Worm (Caenorhabditis elegans) whole organism, L2 larva: Measurements from ENCODE around the gene col-39.

Experiments
- C34F6.9 ChIP-seq: fragments of 150-350 bp; optimal IDR thresholded peaks from 2 replicates; lab custom pipeline; 2014; ENCODE audit warnings: missing biosample characterization, missing genetic modification characterization
- F13H6.1 ChIP-seq: sonication (generic microtip); optimal IDR thresholded peaks from 2 replicates; lab custom pipeline; 2016; ENCODE audit warnings: missing genetic modification characterization, missing compliant biosample characterization
- R02D3.7 ChIP-seq: fragments of 150-350 bp; optimal IDR thresholded peaks from 2 replicates; lab custom pipeline; 2014; ENCODE audit warnings: missing biosample characterization, missing genetic modification characterization
- Y55F3AM.14 ChIP-seq: fragments of 200-800 bp; sonication (Bioruptor generic); optimal IDR thresholded peaks from 2 replicates; lab custom pipeline; 2018; ENCODE audit warnings: mild to moderate bottlenecking, missing genetic modification characterization, missing compliant biosample characterization
- alr-1 ChIP-seq: fragments of 150-350 bp; optimal IDR thresholded peaks from 2 replicates; lab custom pipeline; 2014; ENCODE audit warnings: missing biosample characterization, missing genetic modification characterization
- aly-2 ChIP-seq: fragments of 150-350 bp; optimal IDR thresholded peaks from 2 replicates; lab custom pipeline; 2014; ENCODE audit warnings: missing biosample characterization, missing genetic modification characterization
- ama-1 ChIP-seq: fragments of 150-350 bp; optimal IDR thresholded peaks from 2 replicates; lab custom pipeline; 2018; ENCODE audit warnings: inconsistent platforms
- blmp-1 ChIP-seq: sonication (generic microtip); optimal IDR thresholded peaks from 2 replicates; lab custom pipeline; 2017; ENCODE audit warnings: missing genetic modification characterization, mild to moderate bottlenecking, missing compliant biosample characterization, antibody characterized with exemption, moderate library complexity; ENCODE audit not compliant: insufficient read depth
- ceh-16 ChIP-seq: fragments of 150-350 bp; optimal IDR thresholded peaks from 2 replicates; lab custom pipeline; 2014; ENCODE audit warnings: missing biosample characterization, missing genetic modification characterization
- ceh-82 ChIP-seq: fragments of 150-350 bp; optimal IDR thresholded peaks from 2 replicates; lab custom pipeline; 2014; ENCODE audit warnings: missing biosample characterization, missing genetic modification characterization
- crh-2 ChIP-seq: sonication (generic microtip); optimal IDR thresholded peaks from 2 replicates; lab custom pipeline; 2017; ENCODE audit warnings: missing biosample characterization, missing genetic modification characterization
- dmd-4 ChIP-seq: sonication (generic microtip); optimal IDR thresholded peaks from 2 replicates; lab custom pipeline; 2017; ENCODE audit warnings: missing biosample characterization, missing genetic modification characterization
- elt-1 ChIP-seq: fragments of 150-350 bp; optimal IDR thresholded peaks from 2 replicates; lab custom pipeline; 2014; ENCODE audit warnings: missing biosample characterization, missing genetic modification characterization
- elt-3 ChIP-seq: sonication (generic microtip); optimal IDR thresholded peaks from 2 replicates; lab custom pipeline; 2017; ENCODE audit warnings: missing biosample characterization, missing genetic modification characterization
- fos-1 ChIP-seq: fragments of 150-350 bp; optimal IDR thresholded peaks from 2 replicates; lab custom pipeline; 2014; ENCODE audit warnings: missing biosample characterization, missing genetic modification characterization
- gmeb-1 ChIP-seq: fragments of 150-350 bp; optimal IDR thresholded peaks from 2 replicates; lab custom pipeline; 2014; ENCODE audit warnings: missing biosample characterization, missing genetic modification characterization
- lin-11 ChIP-seq: fragments of 150-350 bp; sonication (generic microtip); optimal IDR thresholded peaks from 2 replicates; lab custom pipeline; 2014; ENCODE audit warnings: missing biosample characterization, missing genetic modification characterization, inconsistent platforms, mixed read lengths
- lin-13 ChIP-seq: fragments of 150-350 bp; optimal IDR thresholded peaks from 2 replicates; lab custom pipeline; 2014; ENCODE audit warnings: missing biosample characterization, missing genetic modification reagents, missing genetic modification characterization
- lsy-2 ChIP-seq, 2 experiments: fragments of 150-350 bp in 1 of 2; sonication (generic microtip) in 1 of 2; optimal IDR thresholded peaks; 2 replicates each; lab custom pipeline; 2014 to 2017; ENCODE audit warnings: missing biosample characterization in 2 of 2, missing genetic modification characterization in 2 of 2
- mab-5 ChIP-seq: fragments of 150-350 bp; optimal IDR thresholded peaks from 2 replicates; lab custom pipeline; 2014; ENCODE audit warnings: missing biosample characterization, missing genetic modification characterization
- mbf-1 ChIP-seq: sonication (generic microtip); optimal IDR thresholded peaks from 2 replicates; lab custom pipeline; 2017; ENCODE audit warnings: missing biosample characterization, missing genetic modification characterization
- nhr-10 ChIP-seq: sonication (generic microtip); optimal IDR thresholded peaks from 2 replicates; lab custom pipeline; 2017; ENCODE audit warnings: missing biosample characterization, missing genetic modification characterization
- nhr-11 ChIP-seq: fragments of 150-350 bp; optimal IDR thresholded peaks from 2 replicates; lab custom pipeline; 2014; ENCODE audit warnings: missing biosample characterization, missing genetic modification characterization
- nhr-12 ChIP-seq: fragments of 150-350 bp; optimal IDR thresholded peaks from 2 replicates; lab custom pipeline; 2014; ENCODE audit warnings: missing biosample characterization, missing genetic modification characterization
- nhr-129 ChIP-seq: fragments of 150-350 bp; optimal IDR thresholded peaks from 2 replicates; lab custom pipeline; 2014; ENCODE audit warnings: missing biosample characterization, missing genetic modification characterization
- nhr-21 ChIP-seq: fragments of 150-350 bp; optimal IDR thresholded peaks from 2 replicates; lab custom pipeline; 2014; ENCODE audit warnings: missing biosample characterization, missing genetic modification characterization
- nhr-237 ChIP-seq: fragments of 150-350 bp; optimal IDR thresholded peaks from 2 replicates; lab custom pipeline; 2014; ENCODE audit warnings: missing biosample characterization, missing genetic modification characterization
- nhr-77 ChIP-seq: fragments of 150-350 bp; optimal IDR thresholded peaks from 2 replicates; lab custom pipeline; 2014; ENCODE audit warnings: missing biosample characterization, missing genetic modification characterization
- sma-3 ChIP-seq: sonication (generic microtip); optimal IDR thresholded peaks from 2 replicates; lab custom pipeline; 2016; ENCODE audit warnings: missing genetic modification reagents, missing genetic modification characterization, missing compliant biosample characterization
- sma-9 ChIP-seq, 2 experiments: fragments of 150-350 bp in 1 of 2; sonication (generic microtip) in 1 of 2; optimal IDR thresholded peaks; 2 replicates each; lab custom pipeline; 2014 to 2016; ENCODE audit warnings: missing genetic modification characterization in 2 of 2, mild to moderate bottlenecking in 1 of 2, missing biosample characterization in 1 of 2, missing compliant biosample characterization in 1 of 2, missing genetic modification reagents in 1 of 2, moderate library complexity in 1 of 2
- snpc-4 ChIP-seq: fragments of 150-350 bp; optimal IDR thresholded peaks from 2 replicates; lab custom pipeline; 2014; ENCODE audit warnings: missing biosample characterization, missing genetic modification characterization
- unc-39 ChIP-seq: fragments of 150-350 bp; optimal IDR thresholded peaks from 2 replicates; lab custom pipeline; 2014; ENCODE audit warnings: missing biosample characterization, missing genetic modification characterization
- unc-55 ChIP-seq: fragments of 150-350 bp; sonication (generic microtip); optimal IDR thresholded peaks from 3 replicates; lab custom pipeline; 2014; ENCODE audit warnings: missing biosample characterization, missing genetic modification reagents, missing genetic modification characterization
- ztf-1 ChIP-seq: fragments of 200-800 bp; sonication (Bioruptor generic); conservative IDR thresholded peaks from 2 replicates; pipeline ENCODE4 v1.3.6; 2022; ENCODE audit warnings: missing genetic modification characterization, missing compliant biosample characterization
- ztf-4 ChIP-seq: fragments of 150-350 bp; optimal IDR thresholded peaks from 2 replicates; lab custom pipeline; 2014; ENCODE audit warnings: missing biosample characterization, missing genetic modification characterization

Gene col-39

DNA sequence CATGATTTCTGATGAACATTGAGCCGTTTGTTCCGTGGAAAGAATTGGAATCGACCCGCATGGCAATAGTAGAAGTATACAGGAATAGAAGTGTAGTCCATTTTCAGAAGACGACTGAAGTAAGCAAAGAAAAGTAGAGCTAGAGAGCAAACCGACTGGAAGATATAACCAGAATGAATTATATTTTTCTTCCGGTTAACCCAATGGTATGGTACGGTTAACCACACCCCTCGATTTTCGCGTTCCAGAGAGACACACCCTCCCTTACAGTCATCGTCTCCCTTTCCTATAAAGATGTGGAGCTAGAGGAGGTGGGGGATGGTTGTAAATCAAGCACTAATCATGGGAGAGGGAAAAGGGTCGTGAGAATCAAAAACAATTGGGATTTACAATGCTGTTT lies 18.4 kb downstream of the col-39 start, which contains the start of gene C09G5.14:
Gene C09G5.14 (minus strand): TSS at position 101 of the 400 bp plus-strand sequence.
- TF ChIP-seq sma-3 (GFP tag; lab: Kevin White, UChicago) = no peak
- TF ChIP-seq unc-39 (tag; lab: Kevin White, UChicago) = no peak
- TF ChIP-seq Y55F3AM.14 (GFP tag; lab: Kevin White, UChicago) = no peak
- no peak for TF ChIP-seq lsy-2 (tag; optimal IDR thresholded peaks at IDR 0.05; lab: Kevin White, UChicago)
- no peak for TF ChIP-seq ztf-1
- TF ChIP-seq nhr-11 (tag; lab: Kevin White, UChicago) = no peak
- TF ChIP-seq fos-1 = no peak

DNA sequence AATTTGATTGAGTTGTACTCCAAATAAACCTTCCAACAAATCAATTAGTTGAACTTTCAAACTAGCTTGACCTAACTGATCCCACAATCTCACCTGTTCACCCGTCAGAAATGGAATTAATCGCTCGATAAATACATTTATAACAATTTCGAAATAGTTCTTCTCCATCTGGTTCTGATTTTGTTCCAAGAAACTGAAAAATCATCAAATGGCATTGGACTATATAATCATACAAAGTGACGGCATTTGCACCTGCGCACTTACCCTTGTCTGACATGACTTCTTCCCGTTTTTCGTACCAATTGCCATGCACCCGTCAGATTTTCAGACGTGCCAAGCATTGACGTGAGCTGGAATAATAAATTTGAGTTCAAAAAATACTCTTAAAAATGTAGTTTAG lies 26.0 kb downstream of the col-39 start:
- no peak for TF ChIP-seq lsy-2 (tag; optimal IDR thresholded peaks at IDR 0.05; lab: Kevin White, UChicago)
- no peak for TF ChIP-seq ztf-4 (tag; lab: Kevin White, UChicago)
- no peak for TF ChIP-seq nhr-11 (tag; lab: Kevin White, UChicago)
- TF ChIP-seq snpc-4 (tag; lab: Kevin White, UChicago) = no peak
- TF ChIP-seq lin-11 = no peak
- no peak for TF ChIP-seq dmd-4 (tag; lab: Kevin White, UChicago)
- peak; percentile 28 for TF ChIP-seq nhr-21 (tag; lab: Kevin White, UChicago)
- no peak for TF ChIP-seq blmp-1 (tag; lab: Kevin White, UChicago)
- TF ChIP-seq sma-9 (GFP tag; optimal IDR thresholded peaks at IDR 0.05; lab: Kevin White, UChicago) = peak; percentile 43
- no peak for TF ChIP-seq sma-9 (tag; optimal IDR thresholded peaks at IDR 0.05; lab: Kevin White, UChicago)
- TF ChIP-seq Y55F3AM.14 (GFP tag; lab: Kevin White, UChicago) = no peak
- no peak for TF ChIP-seq unc-39 (tag; lab: Kevin White, UChicago)

DNA sequence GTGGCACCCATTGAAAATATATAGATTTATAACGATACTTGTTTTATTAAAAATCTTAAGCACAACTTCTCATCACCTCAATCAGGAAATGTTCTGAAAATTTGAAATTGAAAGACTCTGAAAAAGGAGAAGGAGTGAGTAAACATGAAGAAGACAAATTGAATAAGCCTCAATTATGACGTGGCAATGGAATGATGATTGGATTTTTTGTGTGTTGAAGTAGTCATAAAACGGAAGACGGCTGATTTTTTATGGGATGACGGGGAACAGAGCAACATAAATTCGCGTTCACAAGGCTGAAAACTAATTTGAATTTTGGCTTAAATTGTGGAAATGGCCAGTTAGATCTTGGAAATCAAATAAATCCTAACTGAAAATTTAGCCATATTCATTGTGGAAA lies 26.8 kb downstream of the col-39 start, which contains the start of gene glb-12:
Gene glb-12 (minus strand): TSS at position 101 of the 400 bp plus-strand sequence.
- no peak for TF ChIP-seq sma-9 (GFP tag; optimal IDR thresholded peaks at IDR 0.05; lab: Kevin White, UChicago)
- no peak for TF ChIP-seq sma-9 (tag; optimal IDR thresholded peaks at IDR 0.05; lab: Kevin White, UChicago)
- TF ChIP-seq ztf-4 (tag; lab: Kevin White, UChicago) = no peak
- TF ChIP-seq elt-3 (tag; lab: Kevin White, UChicago) = no peak
- no peak for TF ChIP-seq snpc-4 (tag; lab: Kevin White, UChicago)
- TF ChIP-seq alr-1 = no peak
- no peak for TF ChIP-seq mbf-1 (tag; lab: Kevin White, UChicago)
- TF ChIP-seq lsy-2 (tag; optimal IDR thresholded peaks at IDR 0.05; lab: Kevin White, UChicago) = no peak
- no peak for TF ChIP-seq nhr-129 (tag; lab: Kevin White, UChicago)
- TF ChIP-seq ceh-82 (tag; lab: Kevin White, UChicago) = no peak
- no peak for TF ChIP-seq ceh-16 (tag; lab: Kevin White, UChicago)
- TF ChIP-seq aly-2 = no peak
- TF ChIP-seq, all 48 proteins: peak for 0

DNA sequence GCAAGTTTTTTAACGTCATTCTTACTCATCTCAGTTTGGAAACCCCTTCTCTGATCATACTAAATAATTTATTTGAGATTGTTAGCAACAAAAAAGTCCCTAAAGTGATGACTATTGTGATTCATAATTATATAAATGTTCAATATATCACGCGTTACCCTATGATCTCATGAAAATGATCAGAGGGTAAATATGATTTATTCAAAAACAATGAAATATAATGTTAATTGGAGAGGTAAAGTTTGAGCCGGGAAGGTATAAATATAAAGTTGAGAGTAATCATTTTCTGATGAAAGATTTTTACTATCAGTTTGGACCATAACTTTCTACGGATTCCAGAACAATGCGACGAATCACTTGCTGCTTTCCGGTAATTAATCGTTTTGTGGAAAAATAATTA lies 32.3 kb downstream of the col-39 start, which contains the start of gene C52A11.3:
Gene C52A11.3 (plus strand): TSS at position 301 of the 400 bp plus-strand sequence.
- TF ChIP-seq R02D3.7 (no peak), mab-5 (tag; lab: Kevin White, UChicago) (no peak), elt-3 (tag; lab: Kevin White, UChicago) (no peak), snpc-4 (tag; lab: Kevin White, UChicago) (no peak), nhr-10 (tag; lab: Kevin White, UChicago) (no peak), unc-55 (GFP tag; lab: Kevin White, UChicago) (no peak), ceh-16 (tag; lab: Kevin White, UChicago) (no peak)
- TF ChIP-seq, all 48 proteins: peak for 0

DNA sequence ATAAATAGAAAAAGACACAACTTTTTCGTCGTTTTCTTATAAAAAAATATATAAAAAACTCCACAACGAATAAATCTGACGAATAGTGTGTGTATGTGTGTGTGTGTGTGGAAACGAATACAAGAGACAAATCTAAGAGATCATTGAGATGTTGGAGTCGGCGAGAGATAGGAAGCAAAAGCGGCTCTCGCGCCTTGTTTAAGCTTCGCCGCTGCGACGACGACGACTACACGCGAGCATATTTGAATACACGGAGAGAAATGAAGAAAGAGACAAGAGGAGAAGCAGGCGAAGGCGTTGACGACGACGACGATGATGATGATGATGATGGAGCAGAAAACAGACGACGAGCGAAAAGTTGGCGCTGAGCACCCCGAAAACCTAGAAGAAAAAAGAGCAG lies 40.1 kb downstream of the col-39 start:
- peak; percentile 23 for TF ChIP-seq lin-11
- TF ChIP-seq lsy-2 (tag; optimal IDR thresholded peaks at IDR 0.05; lab: Kevin White, UChicago) = peak in 1 of 2 experiments; percentile 14
- peak; percentile 73 for TF ChIP-seq unc-55 (GFP tag; lab: Kevin White, UChicago)
- peak; percentile 36 for TF ChIP-seq C34F6.9
- TF ChIP-seq elt-3 (tag; lab: Kevin White, UChicago) = no peak
- peak; percentile 36 for TF ChIP-seq F13H6.1
- peak; percentile 14 for TF ChIP-seq crh-2 (tag; lab: Kevin White, UChicago)
- TF ChIP-seq alr-1 = no peak
- TF ChIP-seq nhr-237 = no peak
- no peak for TF ChIP-seq Y55F3AM.14 (GFP tag; lab: Kevin White, UChicago)

DNA sequence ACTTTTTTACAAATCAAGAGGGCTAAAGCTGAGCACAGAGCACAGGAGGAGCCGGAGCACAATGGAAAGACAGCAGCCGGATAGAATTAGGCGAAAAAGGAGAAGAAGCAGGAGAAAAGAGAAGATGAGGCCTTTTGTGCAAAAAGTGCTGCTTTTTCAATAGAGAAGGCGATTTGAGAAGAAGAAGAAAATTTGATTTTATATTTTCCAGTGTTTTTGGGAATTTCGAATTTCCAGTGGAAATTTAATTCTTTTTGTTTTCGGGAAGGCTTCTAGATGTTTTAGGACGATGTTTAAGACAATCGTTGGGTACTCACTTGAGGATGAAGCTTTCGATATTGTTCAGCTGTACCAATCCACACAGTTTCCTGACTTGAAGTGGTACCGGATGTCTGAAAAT lies 49.0 kb downstream of the col-39 start:
- TF ChIP-seq lin-13 (no peak), sma-3 (GFP tag; lab: Kevin White, UChicago) (no peak), mbf-1 (tag; lab: Kevin White, UChicago) (no peak), C34F6.9 (no peak), elt-1 (tag; lab: Kevin White, UChicago) (no peak), fos-1 (no peak), ama-1 (no peak), nhr-77 (tag; lab: Kevin White, UChicago) (no peak), nhr-12 (tag; lab: Kevin White, UChicago) (no peak), gmeb-1 (tag; lab: Kevin White, UChicago) (no peak)
